Fruit fly (Drosophila melanogaster): ENCODE results near the gene mnb.

The mnb gene

DNA sequence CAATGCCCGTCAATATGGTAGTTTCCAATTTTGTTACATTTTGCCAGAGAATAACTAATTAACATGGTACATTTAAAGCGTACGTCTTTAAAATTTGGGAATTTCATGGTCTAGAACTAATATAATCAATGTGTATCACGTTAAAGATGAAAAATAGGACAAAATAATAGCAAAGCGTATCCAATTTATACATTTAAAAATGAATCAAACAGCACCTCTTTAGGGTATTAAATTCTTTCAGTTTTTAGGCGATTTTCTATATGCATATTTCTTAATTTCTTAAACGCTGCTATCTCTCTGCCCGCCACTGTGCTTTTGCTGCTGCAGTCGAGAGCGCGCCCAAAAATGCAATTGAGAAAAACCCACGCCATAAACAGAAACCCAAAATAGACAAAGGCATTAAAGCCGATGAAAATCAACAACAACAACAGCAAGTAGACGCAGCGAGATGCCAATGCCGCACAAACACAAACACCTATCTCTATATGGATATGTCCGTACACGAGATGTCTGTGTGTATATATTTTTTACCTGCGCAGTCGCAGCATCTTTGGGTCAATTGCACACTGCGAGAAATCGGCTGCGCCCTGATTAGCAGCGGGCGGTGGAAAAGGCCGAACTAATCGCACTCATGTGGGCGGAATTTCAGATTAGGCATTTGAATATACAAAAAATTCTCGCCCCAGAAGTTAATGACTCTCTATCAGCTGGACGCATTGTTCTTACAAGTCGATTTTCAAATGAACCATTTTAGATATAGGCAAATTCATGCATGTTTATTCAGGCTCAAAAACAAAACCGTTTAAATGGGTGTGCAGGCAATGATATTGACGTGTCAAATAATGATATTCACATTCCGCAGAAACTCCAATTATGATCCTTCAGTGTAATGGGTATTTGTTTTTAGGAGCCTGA is 57.7 kb downstream of the mnb start (continued):
- TF ChIP-seq Chrac-16 (GFP tag; optimal IDR thresholded peaks at IDR 0.05) = peak; percentile 19
- TF ChIP-seq lab (GFP tag; optimal IDR thresholded peaks at IDR 0.05) = peak; percentile 21
- no peak; the same call in 3 of the 4 replicates for TF ChIP-seq Gug (GFP tag; IDR thresholded peaks at IDR 0.05)
- TF ChIP-seq croc (GFP tag; conservative IDR thresholded peaks at IDR 0.05) = peak; percentile 65
- peak; percentile 65 for TF ChIP-seq CG3407 (GFP tag; optimal IDR thresholded peaks at IDR 0.05)
- peak; percentile 33 for TF ChIP-seq CG15011 (GFP tag; optimal IDR thresholded peaks at IDR 0.05)
- TF ChIP-seq Mad (GFP tag; optimal IDR thresholded peaks at IDR 0.05) = no peak
- TF ChIP-seq Taf1 (GFP tag; IDR thresholded peaks at IDR 0.05) = no peak
- no peak for TF ChIP-seq fu2 (GFP tag; optimal IDR thresholded peaks at IDR 0.05)
- TF ChIP-seq hth (optimal IDR thresholded peaks at IDR 0.05) = no peak
- TF ChIP-seq Gsc (GFP tag; IDR thresholded peaks at IDR 0.05) = no peak
- no peak for TF ChIP-seq zfh2 (GFP tag; optimal IDR thresholded peaks at IDR 0.05)
- TF ChIP-seq ranshi (GFP tag; IDR thresholded peaks at IDR 0.05) = 0 out of 2 replicates have a peak, but pooled peaks have one; percentile 11
- TF ChIP-seq peb (GFP tag; IDR thresholded peaks at IDR 0.05) = no peak
- no peak for TF ChIP-seq vnd (GFP tag; IDR thresholded peaks at IDR 0.05; ENCODE audit: partially characterized antibody)
- no peak for TF ChIP-seq CG10543 (GFP tag; optimal IDR thresholded peaks at IDR 0.05)
- no peak for TF ChIP-seq CG7372 (GFP tag; IDR thresholded peaks at IDR 0.05)
- no peak for TF ChIP-seq vfl (GFP tag; optimal IDR thresholded peaks at IDR 0.05)
- TF ChIP-seq unc-4 (GFP tag; IDR thresholded peaks at IDR 0.05; ENCODE audit: partially characterized antibody) = no peak
- TF ChIP-seq CG30403 (GFP tag; optimal IDR thresholded peaks at IDR 0.05) = peak; percentile 56
- peak; percentile 33 for TF ChIP-seq CG17568 (GFP tag; optimal IDR thresholded peaks at IDR 0.05)
- TF ChIP-seq CG4360 (GFP tag; IDR thresholded peaks at IDR 0.05) = peak; percentile 96
- TF ChIP-seq wor (GFP tag; IDR thresholded peaks at IDR 0.05) = peak; percentile 42; the same call in 1 of the 2 replicates
- no peak for TF ChIP-seq CG4730 (GFP tag; IDR thresholded peaks at IDR 0.05)
- TF ChIP-seq hbn (GFP tag; IDR thresholded peaks at IDR 0.05; ENCODE audit: partially characterized antibody) = no peak
- TF ChIP-seq CG6254 (GFP tag; optimal IDR thresholded peaks at IDR 0.05) = peak; percentile 53
- TF ChIP-seq trem (tag; optimal IDR thresholded peaks at IDR 0.05) = peak; percentile 71
- no peak for TF ChIP-seq Sin3A (optimal IDR thresholded peaks at IDR 0.05)
- TF ChIP-seq CG14441 (GFP tag; IDR thresholded peaks at IDR 0.05) = no peak
- TF ChIP-seq pfk (GFP tag; optimal IDR thresholded peaks at IDR 0.05) = no peak
- TF ChIP-seq CG6683 (GFP tag; optimal IDR thresholded peaks at IDR 0.05) = no peak
- no peak for TF ChIP-seq Adf1 (GFP tag; IDR thresholded peaks at IDR 0.05)
- TF ChIP-seq CG10979 (tag; optimal IDR thresholded peaks at IDR 0.05) = peak; percentile 87
- peak in 1 of 2 experiments; percentile 89 for TF ChIP-seq tll (GFP tag; optimal IDR thresholded peaks at IDR 0.05)
- peak; percentile 28 for TF ChIP-seq Mes4 (GFP tag; optimal IDR thresholded peaks at IDR 0.05)
- TF ChIP-seq CG10209 (GFP tag; optimal IDR thresholded peaks at IDR 0.05) = peak; percentile 57
- no peak for TF ChIP-seq NFAT (GFP tag; IDR thresholded peaks at IDR 0.05)
- peak; percentile 6 for TF ChIP-seq Dek (tag; optimal IDR thresholded peaks at IDR 0.05)
- no peak for TF ChIP-seq tup (GFP tag; optimal IDR thresholded peaks at IDR 0.05)
- TF ChIP-seq CG7271 (tag; optimal IDR thresholded peaks at IDR 0.05) = peak; percentile 61
- TF ChIP-seq Hr39 (optimal IDR thresholded peaks at IDR 0.05) = no peak
- no peak for TF ChIP-seq crol (GFP tag; IDR thresholded peaks at IDR 0.05)
- TF ChIP-seq shn (GFP tag; optimal IDR thresholded peaks at IDR 0.05) = no peak
- peak; percentile 18 for TF ChIP-seq jumu (GFP tag; optimal IDR thresholded peaks at IDR 0.05)
- TF ChIP-seq Lim3 (GFP tag; IDR thresholded peaks at IDR 0.05) = no peak
- TF ChIP-seq CG7745 (tag; optimal IDR thresholded peaks at IDR 0.05) = no peak
- 0 out of 4 replicates have a peak, but pooled peaks have one; percentile 36 for TF ChIP-seq chinmo (GFP tag; IDR thresholded peaks at IDR 0.05; ENCODE audit: partially characterized antibody)
- no peak for TF ChIP-seq al (GFP tag; IDR thresholded peaks at IDR 0.05)
- no peak for TF ChIP-seq grn (GFP tag; optimal IDR thresholded peaks at IDR 0.05)
- TF ChIP-seq CG2202 (tag; optimal IDR thresholded peaks at IDR 0.05) = peak; percentile 55

All from whole organism, embryonic.